Worm (Caenorhabditis elegans) whole organism, midembryonic: Measurements from ENCODE around the gene K09E9.1.

Source experiments
- ref-1 ChIP-seq: fragments of 200-800 bp; sonication (Bioruptor generic); conservative IDR thresholded peaks from 2 replicates; pipeline ENCODE4 v1.3.6; 2022; ENCODE audit warnings: missing genetic modification reagents, missing genetic modification characterization, missing compliant biosample characterization
- ztf-23 ChIP-seq: fragments of 200-800 bp; sonication (Bioruptor generic); IDR thresholded peaks from 2 replicates; pipeline ENCODE4 v1.3.6; 2022; ENCODE audit warnings: missing genetic modification reagents, missing genetic modification characterization, missing compliant biosample characterization

DNA sequence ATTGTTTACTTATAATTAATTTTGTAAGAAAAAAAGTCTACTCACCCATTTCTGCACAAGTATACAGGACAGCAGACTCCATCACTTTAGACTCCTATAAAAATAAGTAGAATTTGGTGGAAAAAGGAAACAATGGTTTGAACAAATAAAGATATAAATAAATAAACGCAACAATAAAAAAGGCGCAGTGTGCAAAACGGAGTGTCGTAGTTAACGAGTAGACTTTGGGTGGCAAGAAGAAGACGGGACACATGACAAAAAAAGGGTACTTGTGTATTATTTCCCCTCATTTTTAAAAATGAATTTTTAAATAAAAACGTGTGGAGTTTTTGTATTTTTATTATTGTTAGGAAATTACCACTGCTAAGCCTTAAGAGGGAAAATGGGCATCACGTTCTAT lies 27.0 kb downstream of the K09E9.1 start, which contains the start of gene F59D12.5:
- TF ChIP-seq ztf-23 (GFP tag; lab: Robert Waterston, UW): no peak
- TF ChIP-seq ref-1 (GFP tag; lab: Robert Waterston, UW): no peak
